Fruit fly (Drosophila melanogaster) whole organism, embryonic: ENCODE measurements around the gene Grasp65.

Experiments used
- CG10267 ChIP-seq: fragments of 200-800 bp; sonication (Bioruptor generic); optimal IDR thresholded peaks from 2 replicates; lab custom pipeline; 2018; ENCODE audit warnings: missing biosample characterization, mild to moderate bottlenecking, missing genetic modification characterization, moderate library complexity
- CG10321 ChIP-seq: fragments of 200-800 bp; sonication (Bioruptor generic); IDR thresholded peaks from 2 replicates; pipeline ENCODE4 v1.3.6; 2022; ENCODE audit warnings: missing biosample characterization, missing genetic modification characterization
- CG10462 ChIP-seq: fragments of 200-800 bp; sonication (Bioruptor generic); optimal IDR thresholded peaks from 2 replicates; lab custom pipeline; 2016; ENCODE audit warnings: missing biosample characterization, missing genetic modification characterization
- CG11247 ChIP-seq: fragments of 200-800 bp; sonication (Bioruptor generic); IDR thresholded peaks from 2 replicates; pipeline ENCODE4 v1.3.6; 2022; ENCODE audit warnings: missing biosample characterization, missing genetic modification characterization
- CG13296 ChIP-seq: fragments of 200-800 bp; sonication (Bioruptor generic); optimal IDR thresholded peaks from 3 replicates; lab custom pipeline; 2018; ENCODE audit warnings: missing biosample characterization, mild to moderate bottlenecking, missing genetic modification characterization
- CG1603 ChIP-seq: fragments of 200-800 bp; sonication (Bioruptor generic); optimal IDR thresholded peaks from 2 replicates; lab custom pipeline; 2019; ENCODE audit warnings: missing biosample characterization, mild to moderate bottlenecking, missing genetic modification characterization, moderate library complexity
- CG17328 ChIP-seq: fragments of 200-800 bp; sonication (Bioruptor generic); IDR thresholded peaks from 2 replicates; pipeline ENCODE4 v1.3.6; 2022; ENCODE audit warnings: missing biosample characterization, missing genetic modification characterization
- CG17829 ChIP-seq: fragments of 200-800 bp; optimal IDR thresholded peaks from 2 replicates; lab custom pipeline; 2019; ENCODE audit warnings: missing biosample characterization, mild to moderate bottlenecking, missing genetic modification characterization, moderate library complexity
- CG18599 ChIP-seq: fragments of 200-800 bp; sonication (Bioruptor generic); optimal IDR thresholded peaks from 3 replicates; lab custom pipeline; 2017; ENCODE audit warnings: missing biosample characterization, missing genetic modification characterization, mild to moderate bottlenecking, moderate library complexity, missing genetic modification reagents
- CG30020 ChIP-seq: fragments of 200-800 bp; optimal IDR thresholded peaks from 2 replicates; lab custom pipeline; 2019; ENCODE audit warnings: missing biosample characterization, mild to moderate bottlenecking, missing genetic modification characterization, moderate library complexity
- CG31441 ChIP-seq: fragments of 200-800 bp; sonication (Bioruptor generic); IDR thresholded peaks from 2 replicates; pipeline ENCODE4 v1.3.6; 2022; ENCODE audit warnings: missing biosample characterization, missing genetic modification characterization
- CG3281 ChIP-seq: fragments of 200-800 bp; sonication (Bioruptor generic); optimal IDR thresholded peaks from 3 replicates; lab custom pipeline; 2017; ENCODE audit warnings: missing biosample characterization, mild to moderate bottlenecking, missing genetic modification characterization
- CG4617 ChIP-seq: fragments of 200-800 bp; sonication (Bioruptor generic); optimal IDR thresholded peaks from 3 replicates; lab custom pipeline; 2016; ENCODE audit warnings: missing biosample characterization, missing genetic modification characterization, borderline replicate concordance
- CG6813 ChIP-seq: fragments of 200-800 bp; sonication (Bioruptor generic); optimal IDR thresholded peaks from 2 replicates; lab custom pipeline; 2017; ENCODE audit warnings: missing biosample characterization, missing genetic modification characterization, mild to moderate bottlenecking, moderate library complexity, missing genetic modification reagents
- CG7271 ChIP-seq: fragments of 200-800 bp; sonication (Bioruptor generic); optimal IDR thresholded peaks from 2 replicates; lab custom pipeline; 2018; ENCODE audit warnings: missing biosample characterization, mild to moderate bottlenecking, missing genetic modification characterization, moderate library complexity
- CG8290 ChIP-seq, 3 experiments: fragments of 200-800 bp; sonication (Bioruptor generic); optimal IDR thresholded peaks; 2 replicates each; lab custom pipeline; 2016 to 2019; ENCODE audit warnings: missing biosample characterization in 3 of 3, missing genetic modification characterization in 3 of 3, mild to moderate bottlenecking in 2 of 3, moderate library complexity in 1 of 3
- CG8388 ChIP-seq: fragments of 200-800 bp; sonication (Bioruptor generic); optimal IDR thresholded peaks from 2 replicates; lab custom pipeline; 2019; ENCODE audit warnings: missing biosample characterization, mild to moderate bottlenecking, missing genetic modification characterization, moderate library complexity
- CG9797 ChIP-seq: fragments of 200-800 bp; sonication (Bioruptor generic); optimal IDR thresholded peaks from 3 replicates; lab custom pipeline; 2018; ENCODE audit warnings: missing biosample characterization, mild to moderate bottlenecking, missing genetic modification characterization
- CG9932 ChIP-seq: fragments of 200-800 bp; sonication (Bioruptor generic); IDR thresholded peaks from 2 replicates; pipeline ENCODE4 v1.3.6; 2022; ENCODE audit warnings: missing biosample characterization, missing genetic modification characterization
- Dref ChIP-seq: fragments of 200-800 bp; sonication (Bioruptor generic); IDR thresholded peaks from 2 replicates; pipeline ENCODE4 v1.3.6; 2022; ENCODE audit warnings: missing biosample characterization, missing genetic modification characterization
- Ets97D ChIP-seq: fragments of 200-800 bp; sonication (Bioruptor generic); optimal IDR thresholded peaks from 3 replicates; lab custom pipeline; 2016; ENCODE audit warnings: missing biosample characterization, missing genetic modification characterization
- HHEX ChIP-seq: fragments of 200-800 bp; sonication (Bioruptor generic); optimal IDR thresholded peaks from 3 replicates; lab custom pipeline; 2017; ENCODE audit warnings: missing biosample characterization, mild to moderate bottlenecking, missing genetic modification characterization, missing genetic modification reagents
- HmgZ ChIP-seq: fragments of 200-800 bp; sonication (Bioruptor generic); optimal IDR thresholded peaks from 2 replicates; lab custom pipeline; 2018; ENCODE audit warnings: missing biosample characterization, mild to moderate bottlenecking, missing genetic modification characterization
- Lhr ChIP-seq: fragments of 200-800 bp; sonication (Bioruptor generic); optimal IDR thresholded peaks from 3 replicates; lab custom pipeline; 2017; ENCODE audit warnings: mild to moderate bottlenecking, missing biosample characterization, missing genetic modification reagents, missing genetic modification characterization
- Ravus ChIP-seq: fragments of 200-800 bp; sonication (Bioruptor generic); IDR thresholded peaks from 2 replicates; pipeline ENCODE4 v1.3.6; 2022; ENCODE audit warnings: missing biosample characterization, missing genetic modification characterization
- Rfx ChIP-seq: fragments of 200-800 bp; sonication (Bioruptor generic); IDR thresholded peaks from 2 replicates; pipeline ENCODE4 v1.3.6; 2022; ENCODE audit warnings: missing biosample characterization, missing genetic modification characterization
- Stat92E ChIP-seq, 3 experiments: fragments of >200 bp in 2 of 3; fragments of 200-800 bp in 1 of 3; sonication (Bioruptor generic) in 1 of 3; optimal IDR thresholded peaks; 2 replicates each; lab custom pipeline; 2017 to 2019; ENCODE audit warnings: missing biosample characterization in 3 of 3, missing genetic modification characterization in 3 of 3, mild to moderate bottlenecking in 1 of 3, moderate library complexity in 1 of 3
- Taf1 ChIP-seq: fragments of 200-800 bp; sonication (Bioruptor generic); IDR thresholded peaks from 2 replicates; pipeline ENCODE4 v1.3.6; 2022; ENCODE audit warnings: missing biosample characterization, missing genetic modification characterization
- Xrp1 ChIP-seq: fragments of 200-800 bp; sonication (Bioruptor generic); IDR thresholded peaks from 2 replicates; pipeline ENCODE4 v1.3.6; 2022; ENCODE audit warnings: missing biosample characterization, missing genetic modification characterization
- amos ChIP-seq: fragments of 200-800 bp; sonication (Bioruptor generic); IDR thresholded peaks from 2 replicates; pipeline ENCODE4 v1.3.6; 2022; ENCODE audit warnings: missing biosample characterization, missing genetic modification characterization; ENCODE audit not compliant: partially characterized antibody
- ara ChIP-seq: fragments of 200-800 bp; sonication (Bioruptor generic); IDR thresholded peaks from 2 replicates; pipeline ENCODE4 v1.3.6; 2022; ENCODE audit warnings: missing biosample characterization, missing genetic modification characterization
- bcd ChIP-seq: fragments of 200-800 bp; sonication (Bioruptor generic); optimal IDR thresholded peaks from 2 replicates; lab custom pipeline; 2017; ENCODE audit warnings: missing biosample characterization, mild to moderate bottlenecking, missing genetic modification characterization
- cato ChIP-seq: fragments of 200-800 bp; sonication (Bioruptor generic); optimal IDR thresholded peaks from 2 replicates; lab custom pipeline; 2016; ENCODE audit warnings: missing biosample characterization, missing genetic modification characterization, borderline replicate concordance
- caup ChIP-seq: fragments of 200-800 bp; sonication (Bioruptor generic); optimal IDR thresholded peaks from 3 replicates; lab custom pipeline; 2017; ENCODE audit warnings: missing biosample characterization, mild to moderate bottlenecking, missing genetic modification characterization, moderate library complexity; ENCODE audit not compliant: severe bottlenecking
- chm ChIP-seq: fragments of 200-800 bp; sonication (Bioruptor generic); IDR thresholded peaks from 2 replicates; pipeline ENCODE4 v1.3.6; 2022; ENCODE audit warnings: missing biosample characterization, missing genetic modification characterization
- crc ChIP-seq: fragments of 200-800 bp; sonication (Bioruptor generic); optimal IDR thresholded peaks from 2 replicates; lab custom pipeline; 2016; ENCODE audit warnings: missing biosample characterization, missing genetic modification characterization
- crp ChIP-seq, 2 experiments: fragments of 200-800 bp; sonication (Bioruptor generic); optimal IDR thresholded peaks; 2 replicates in 1 of 2; 3 replicates in 1 of 2; lab custom pipeline; 2017; ENCODE audit warnings: missing biosample characterization in 2 of 2, missing genetic modification characterization in 2 of 2, mild to moderate bottlenecking in 1 of 2, moderate library complexity in 1 of 2
- gfzf ChIP-seq: fragments of 200-800 bp; sonication (Bioruptor generic); optimal IDR thresholded peaks from 2 replicates; lab custom pipeline; 2016; ENCODE audit warnings: missing biosample characterization, mild to moderate bottlenecking, missing genetic modification characterization, moderate library complexity
- inv ChIP-seq: fragments of 200-800 bp; sonication (Bioruptor generic); IDR thresholded peaks from 2 replicates; pipeline ENCODE4 v1.3.6; 2022; ENCODE audit warnings: missing biosample characterization, missing genetic modification characterization; ENCODE audit not compliant: partially characterized antibody
- lilli ChIP-seq: fragments of 200-800 bp; sonication (Bioruptor generic); optimal IDR thresholded peaks from 3 replicates; lab custom pipeline; 2016; ENCODE audit warnings: missing biosample characterization, missing genetic modification characterization
- nmo ChIP-seq: fragments of 200-800 bp; sonication (Bioruptor generic); optimal IDR thresholded peaks from 2 replicates; lab custom pipeline; 2018; ENCODE audit warnings: missing biosample characterization, mild to moderate bottlenecking, missing genetic modification characterization, moderate library complexity
- psq ChIP-seq: fragments of 200-800 bp; sonication (Bioruptor generic); optimal IDR thresholded peaks from 2 replicates; lab custom pipeline; 2017; ENCODE audit warnings: missing biosample characterization, missing genetic modification characterization
- pzg ChIP-seq: fragments of 200-800 bp; sonication (Bioruptor generic); optimal IDR thresholded peaks from 3 replicates; lab custom pipeline; 2018; ENCODE audit warnings: missing biosample characterization, mild to moderate bottlenecking, missing genetic modification characterization, moderate library complexity
- run ChIP-seq: fragments of 200-800 bp; sonication (Bioruptor generic); optimal IDR thresholded peaks from 3 replicates; lab custom pipeline; 2018; ENCODE audit warnings: missing biosample characterization, mild to moderate bottlenecking, missing genetic modification characterization
- scrt ChIP-seq: fragments of 200-800 bp; sonication (Bioruptor generic); optimal IDR thresholded peaks from 2 replicates; lab custom pipeline; 2018; ENCODE audit warnings: missing biosample characterization, mild to moderate bottlenecking, missing genetic modification characterization, moderate library complexity
- slou ChIP-seq: fragments of 200-800 bp; sonication (Bioruptor generic); optimal IDR thresholded peaks from 3 replicates; lab custom pipeline; 2016; ENCODE audit warnings: missing biosample characterization, missing genetic modification characterization
- sug ChIP-seq: fragments of 200-800 bp; optimal IDR thresholded peaks from 2 replicates; lab custom pipeline; 2019; ENCODE audit warnings: missing biosample characterization, mild to moderate bottlenecking, missing genetic modification characterization, moderate library complexity
- zen ChIP-seq: fragments of 200-800 bp; sonication (Bioruptor generic); optimal IDR thresholded peaks from 3 replicates; lab custom pipeline; 2018; ENCODE audit warnings: missing biosample characterization, mild to moderate bottlenecking, missing genetic modification characterization, moderate library complexity

Gene Grasp65

dm6 chr3L:19909234-19910053 is 15.3 kb upstream of the Grasp65 start (continued):
- TF ChIP-seq CG13296 (GFP tag; lab: Kevin White, UChicago) (no peak), ara (GFP tag; lab: Robert Waterston, UW) (no peak), CG10321 (GFP tag; lab: Robert Waterston, UW) (peak; percentile 89), chm (GFP tag; lab: Robert Waterston, UW) (peak; percentile 60; the same call in 1 of the 2 replicates), Xrp1 (GFP tag; lab: Robert Waterston, UW) (no peak), CG11247 (GFP tag; lab: Robert Waterston, UW) (no peak), crp (GFP tag; optimal IDR thresholded peaks at IDR 0.05; lab: Kevin White, UChicago) (peak; percentile 54 to 84), CG17328 (GFP tag; lab: Robert Waterston, UW) (peak; percentile 32; the same call in 1 of the 2 replicates), CG3281 (GFP tag; lab: Kevin White, UChicago) (peak; percentile 84), CG8388 (GFP tag; lab: Kevin White, UChicago) (no peak), zen (tag; lab: Kevin White, UChicago) (peak; percentile 25), Lhr (GFP tag; lab: Kevin White, UChicago) (peak; percentile 65), cato (GFP tag; lab: Kevin White, UChicago) (no peak), CG1603 (tag; lab: Kevin White, UChicago) (peak; percentile 75), CG10462 (GFP tag; lab: Kevin White, UChicago) (no peak), CG4617 (peak; percentile 66), run (tag; lab: Kevin White, UChicago) (no peak), pzg (GFP tag; lab: Kevin White, UChicago) (peak; percentile 88), amos (GFP tag; lab: Robert Waterston, UW) (peak; percentile 42; the same call in 1 of the 2 replicates), Stat92E (GFP tag; optimal IDR thresholded peaks at IDR 0.05; lab: Kevin White, UChicago) (peak in 1 of 3 experiments; percentile 14), CG30020 (peak; percentile 38), Dref (peak; percentile 51), Ets97D (GFP tag; lab: Kevin White, UChicago) (peak; percentile 64), CG10267 (tag; lab: Kevin White, UChicago) (peak; percentile 68), psq (peak; percentile 82), HHEX (GFP tag; lab: Kevin White, UChicago) (peak; percentile 35), CG18599 (GFP tag; lab: Kevin White, UChicago) (no peak), CG9932 (GFP tag; lab: Robert Waterston, UW) (peak; percentile 39), inv (GFP tag; lab: Robert Waterston, UW) (no peak), CG7271 (tag; lab: Kevin White, UChicago) (peak; percentile 8), Taf1 (no peak), CG17829 (peak; percentile 34), nmo (peak; percentile 40), slou (GFP tag; lab: Kevin White, UChicago) (no peak), Ravus (GFP tag; lab: Robert Waterston, UW) (no peak), lilli (GFP tag; lab: Kevin White, UChicago) (no peak)

dm6 chr3L:19910054-19910414 is 14.7 kb upstream of the Grasp65 start, which contains the start of the genes Mi-2 and Prp3:
Mi-2 (minus strand) TSS chr3L:19910215.
Prp3 (plus strand) TSS chr3L:19910300.
- no peak for TF ChIP-seq CG6813 (GFP tag; lab: Kevin White, UChicago)
- TF ChIP-seq sug (tag; lab: Kevin White, UChicago) = peak; percentile 40
- TF ChIP-seq bcd (GFP tag; lab: Kevin White, UChicago) = peak; percentile 7
- peak; percentile 69 for TF ChIP-seq HmgZ (tag; lab: Kevin White, UChicago)
- TF ChIP-seq gfzf (GFP tag; lab: Kevin White, UChicago) = peak; percentile 73
- TF ChIP-seq Rfx (GFP tag; lab: Robert Waterston, UW) = peak; percentile 65
- TF ChIP-seq CG9797 (GFP tag; lab: Kevin White, UChicago) = peak; percentile 86
- TF ChIP-seq CG31441 (GFP tag; lab: Robert Waterston, UW) = no peak
- TF ChIP-seq scrt (GFP tag; lab: Kevin White, UChicago) = no peak
- no peak for TF ChIP-seq CG8290 (GFP tag; optimal IDR thresholded peaks at IDR 0.05; lab: Kevin White, UChicago)
- peak in 1 of 2 experiments; percentile 12 for TF ChIP-seq CG8290 (tag; optimal IDR thresholded peaks at IDR 0.05; lab: Kevin White, UChicago)
- peak; percentile 40 for TF ChIP-seq caup (GFP tag; lab: Kevin White, UChicago)
- no peak for TF ChIP-seq crc (GFP tag; lab: Kevin White, UChicago)
- TF ChIP-seq HHEX (GFP tag; lab: Kevin White, UChicago) = no peak
